Fruit fly (Drosophila melanogaster) whole organism, pupa: Measurements from ENCODE around the gene JTBR.

ENCODE experiments used
- CG10348 ChIP-seq: fragments of 200-800 bp; sonication (Bioruptor generic); IDR thresholded peaks from 2 replicates; pipeline ENCODE4 v1.3.6; 2022; ENCODE audit warnings: missing biosample characterization, missing genetic modification characterization
- CG12605 ChIP-seq: fragments of 200-800 bp; sonication (Bioruptor generic); IDR thresholded peaks from 2 replicates; pipeline ENCODE4 v1.3.6; 2022; ENCODE audit warnings: missing biosample characterization, missing genetic modification characterization
- CG13204 ChIP-seq: fragments of 200-800 bp; sonication (Bioruptor generic); optimal IDR thresholded peaks from 2 replicates; lab custom pipeline; 2018; ENCODE audit warnings: missing biosample characterization, mild to moderate bottlenecking, missing genetic modification characterization, moderate library complexity
- CG14655 ChIP-seq: fragments of 200-800 bp; sonication (Bioruptor generic); optimal IDR thresholded peaks from 3 replicates; lab custom pipeline; 2017; ENCODE audit warnings: mild to moderate bottlenecking, missing biosample characterization, missing genetic modification reagents, missing genetic modification characterization
- CG15710 ChIP-seq: fragments of 200-800 bp; sonication (Bioruptor generic); optimal IDR thresholded peaks from 2 replicates; lab custom pipeline; 2018; ENCODE audit warnings: missing biosample characterization, mild to moderate bottlenecking, missing genetic modification characterization, moderate library complexity
- CG17806 ChIP-seq: fragments of 200-800 bp; sonication (Bioruptor generic); optimal IDR thresholded peaks from 2 replicates; lab custom pipeline; 2018; ENCODE audit warnings: missing biosample characterization, mild to moderate bottlenecking, missing genetic modification characterization, moderate library complexity
- CG32121 ChIP-seq: fragments of 200-800 bp; sonication (Bioruptor generic); IDR thresholded peaks from 2 replicates; pipeline ENCODE4 v1.3.6; 2022; ENCODE audit warnings: missing biosample characterization, missing genetic modification characterization
- CG34367 ChIP-seq: fragments of 200-800 bp; sonication (Bioruptor generic); optimal IDR thresholded peaks from 2 replicates; lab custom pipeline; 2018; ENCODE audit warnings: missing biosample characterization, mild to moderate bottlenecking, missing genetic modification characterization
- CG4496 ChIP-seq: fragments of 200-800 bp; sonication (Bioruptor generic); IDR thresholded peaks from 3 replicates; pipeline ENCODE4 v1.3.6; 2022; ENCODE audit warnings: missing biosample characterization, missing genetic modification characterization
- CG8159 ChIP-seq: fragments of 200-800 bp; sonication (Bioruptor generic); optimal IDR thresholded peaks from 3 replicates; lab custom pipeline; 2018; ENCODE audit warnings: missing biosample characterization, mild to moderate bottlenecking, missing genetic modification characterization, moderate library complexity
- CG8301 ChIP-seq: fragments of 200-800 bp; sonication (Bioruptor generic); optimal IDR thresholded peaks from 2 replicates; lab custom pipeline; 2018; ENCODE audit warnings: missing biosample characterization, mild to moderate bottlenecking, missing genetic modification characterization
- CG9948 ChIP-seq: fragments of 200-800 bp; sonication (Bioruptor generic); optimal IDR thresholded peaks from 2 replicates; lab custom pipeline; 2018; ENCODE audit warnings: missing biosample characterization, mild to moderate bottlenecking, missing genetic modification characterization, moderate library complexity
- D1 ChIP-seq: fragments of 200-800 bp; sonication (Bioruptor generic); optimal IDR thresholded peaks from 2 replicates; lab custom pipeline; 2018; ENCODE audit warnings: missing biosample characterization, mild to moderate bottlenecking, missing genetic modification characterization, moderate library complexity
- EcR ChIP-seq: fragments of 200-800 bp; sonication (Bioruptor generic); optimal IDR thresholded peaks from 3 replicates; lab custom pipeline; 2019; ENCODE audit warnings: missing biosample characterization, missing genetic modification characterization, mild to moderate bottlenecking, moderate library complexity, missing genetic modification reagents
- Ets98B ChIP-seq: fragments of 200-800 bp; sonication (Bioruptor generic); IDR thresholded peaks from 2 replicates; pipeline ENCODE4 v1.3.6; 2022; ENCODE audit warnings: missing biosample characterization, missing genetic modification characterization
- Pif1A ChIP-seq: fragments of 200-800 bp; sonication (Bioruptor generic); optimal IDR thresholded peaks from 3 replicates; lab custom pipeline; 2016; ENCODE audit warnings: missing biosample characterization, missing genetic modification characterization
- Pif1B ChIP-seq: fragments of 200-800 bp; sonication (Bioruptor generic); optimal IDR thresholded peaks from 3 replicates; lab custom pipeline; 2016; ENCODE audit warnings: missing biosample characterization, missing genetic modification characterization
- Snoo ChIP-seq: fragments of 200-800 bp; sonication (Bioruptor generic); optimal IDR thresholded peaks from 3 replicates; lab custom pipeline; 2017; ENCODE audit warnings: missing biosample characterization, mild to moderate bottlenecking, missing genetic modification characterization, inconsistent platforms
- fd96Ca ChIP-seq: fragments of 200-800 bp; sonication (Bioruptor generic); IDR thresholded peaks from 3 replicates; pipeline ENCODE4 v1.3.6; 2022; ENCODE audit warnings: missing biosample characterization, missing genetic modification characterization
- gl ChIP-seq: fragments of 200-800 bp; sonication (Bioruptor generic); optimal IDR thresholded peaks from 2 replicates; lab custom pipeline; 2018; ENCODE audit warnings: missing biosample characterization, mild to moderate bottlenecking, missing genetic modification characterization
- rn ChIP-seq: fragments of 200-800 bp; sonication (Bioruptor generic); IDR thresholded peaks from 2 replicates; pipeline ENCODE4 v1.3.6; 2022; ENCODE audit warnings: missing biosample characterization, missing genetic modification characterization

The JTBR gene

dm6 chr3L:1798649-1799048 lies 4.0 kb downstream of the JTBR start, which contains the start of gene Patj:
Patj (plus strand) TSS chr3L:1798803.
- TF ChIP-seq EcR (GFP tag; lab: Kevin White, UChicago) (peak; percentile 17), CG17806 (tag; lab: Kevin White, UChicago) (no peak)

DNA sequence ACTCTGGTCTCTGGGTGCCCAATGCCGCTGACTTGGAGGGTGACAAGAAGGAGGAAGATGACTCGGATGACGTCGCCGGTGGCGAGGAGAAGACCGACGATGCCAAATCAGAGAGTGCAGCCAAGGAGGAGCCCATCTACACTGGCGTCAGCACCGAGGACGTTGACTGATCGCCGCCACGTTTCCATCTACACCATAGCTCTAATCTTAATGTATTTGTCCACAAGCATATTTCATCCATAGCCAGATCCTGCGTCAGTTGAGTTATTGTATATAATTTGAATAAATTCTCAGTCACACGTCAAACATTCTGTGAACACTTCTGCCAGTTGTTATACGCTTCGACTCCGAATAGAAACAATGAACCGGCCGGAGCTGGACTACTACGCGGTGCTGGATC lies 5.7 kb downstream of the JTBR start, which contains the start of gene CG12020:
TSS of gene CG12020 (plus strand) at position 301 of the 400 bp plus-strand sequence.
- no peak for TF ChIP-seq CG9948 (tag; lab: Kevin White, UChicago)

- TF ChIP-seq CG12605 (GFP tag; lab: Robert Waterston, UW): peak; percentile 60
- peak; percentile 17 for TF ChIP-seq CG9948 (tag; lab: Kevin White, UChicago)
- TF ChIP-seq CG10348 (GFP tag; lab: Robert Waterston, UW): no peak
- TF ChIP-seq EcR (GFP tag; lab: Kevin White, UChicago): peak; percentile 57
- peak; percentile 28 for TF ChIP-seq Snoo (tag; lab: Kevin White, UChicago)
- TF ChIP-seq CG17806 (tag; lab: Kevin White, UChicago): peak; percentile 31
- TF ChIP-seq Pif1B (GFP tag; lab: Kevin White, UChicago): no peak
- no peak for TF ChIP-seq D1 (tag; lab: Kevin White, UChicago)
- TF ChIP-seq Pif1A (GFP tag; lab: Kevin White, UChicago): no peak
- peak; percentile 33 for TF ChIP-seq gl
- TF ChIP-seq CG15710 (tag; lab: Kevin White, UChicago): peak; percentile 18
- no peak; the same call in 2 of the 3 replicates for TF ChIP-seq CG4496 (GFP tag; lab: Robert Waterston, UW)
- TF ChIP-seq CG8159 (tag; lab: Kevin White, UChicago): peak; percentile 48
- 0 out of 3 replicates have a peak, but pooled peaks have one; percentile 4 for TF ChIP-seq fd96Ca (GFP tag; lab: Robert Waterston, UW)
- no peak for TF ChIP-seq Ets98B (GFP tag; lab: Robert Waterston, UW)
Measured at dm6 chr3L:1794943-1795696, 7.5 kb downstream of the JTBR start, which contains the start of the genes alpha-Spec, dlt and Cdc37. alpha-Spec (minus strand) TSS chr3L:1795328. dlt (minus strand) TSS chr3L:1795328. Cdc37 (plus strand) TSS chr3L:1795392.

dm6 chr3L:1794164-1794942 lies 8.3 kb downstream of the JTBR start:
- no peak; the same call in 1 of the 2 replicates for TF ChIP-seq Ets98B (GFP tag; lab: Robert Waterston, UW)
- no peak for TF ChIP-seq CG15710 (tag; lab: Kevin White, UChicago)
- no peak for TF ChIP-seq D1 (tag; lab: Kevin White, UChicago)
- no peak for TF ChIP-seq CG10348 (GFP tag; lab: Robert Waterston, UW)
- TF ChIP-seq CG8159 (tag; lab: Kevin White, UChicago): no peak
- no peak for TF ChIP-seq CG13204 (GFP tag; lab: Kevin White, UChicago)
- TF ChIP-seq fd96Ca (GFP tag; lab: Robert Waterston, UW): peak; percentile 20; the same call in 1 of the 3 replicates
- no peak for TF ChIP-seq CG14655 (GFP tag; lab: Kevin White, UChicago)
- 0 out of 2 replicates have a peak, but pooled peaks have one; percentile 17 for TF ChIP-seq rn (GFP tag; lab: Robert Waterston, UW)
- TF ChIP-seq Snoo (tag; lab: Kevin White, UChicago): no peak
- TF ChIP-seq CG17806 (tag; lab: Kevin White, UChicago): no peak
- TF ChIP-seq CG9948 (tag; lab: Kevin White, UChicago): no peak
- no peak for TF ChIP-seq gl
- TF ChIP-seq Pif1A (GFP tag; lab: Kevin White, UChicago): no peak
- TF ChIP-seq CG34367 (tag; lab: Kevin White, UChicago): no peak
- no peak for TF ChIP-seq Pif1B (GFP tag; lab: Kevin White, UChicago)
- peak; percentile 30; the same call in 1 of the 3 replicates for TF ChIP-seq CG4496 (GFP tag; lab: Robert Waterston, UW)
- peak; percentile 50; the same call in 1 of the 2 replicates for TF ChIP-seq CG12605 (GFP tag; lab: Robert Waterston, UW)
- TF ChIP-seq CG8301 (tag; lab: Kevin White, UChicago): no peak
- TF ChIP-seq EcR (GFP tag; lab: Kevin White, UChicago): peak; percentile 64
- peak; percentile 9; the same call in 1 of the 2 replicates for TF ChIP-seq CG32121 (GFP tag; lab: Robert Waterston, UW)

DNA sequence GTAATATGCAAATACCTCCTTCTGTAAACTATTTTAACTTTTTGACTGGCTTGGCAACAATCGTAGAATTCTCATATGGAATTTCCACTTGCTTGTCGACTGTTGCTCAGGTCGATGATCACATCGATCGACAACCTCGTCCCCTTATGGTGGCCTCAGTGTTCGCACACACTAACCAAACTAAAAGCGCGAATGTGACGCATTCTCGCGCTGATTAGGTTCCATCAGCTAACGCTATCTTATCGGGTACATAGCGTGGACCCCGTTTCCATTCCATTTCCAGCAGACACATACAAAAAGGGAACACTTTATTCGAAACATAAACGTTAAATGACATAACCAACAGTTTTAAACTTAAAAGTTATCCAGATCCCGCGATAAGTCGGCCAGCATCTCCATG lies 13.3 kb downstream of the JTBR start:
- TF ChIP-seq CG17806 (tag; lab: Kevin White, UChicago) (no peak), EcR (GFP tag; lab: Kevin White, UChicago) (peak; percentile 33)

dm6 chr3L:1784092-1784491 lies 18.6 kb downstream of the JTBR start:
- TF ChIP-seq CG15710 (tag; lab: Kevin White, UChicago): no peak
- no peak for TF ChIP-seq CG8159 (tag; lab: Kevin White, UChicago)
- no peak for TF ChIP-seq Ets98B (GFP tag; lab: Robert Waterston, UW)
